Fruit fly (Drosophila melanogaster) S2 (cell line): Measurements from ENCODE around the gene udt.

Experiments
- CG8478 ChIP-seq: fragments of >200 bp; optimal IDR thresholded peaks from 2 replicates; lab custom pipeline; 2018
- CTCF ChIP-seq, 2 experiments: fragments of >200 bp; optimal IDR thresholded peaks; 2 replicates each; lab custom pipeline; 2018

DNA sequence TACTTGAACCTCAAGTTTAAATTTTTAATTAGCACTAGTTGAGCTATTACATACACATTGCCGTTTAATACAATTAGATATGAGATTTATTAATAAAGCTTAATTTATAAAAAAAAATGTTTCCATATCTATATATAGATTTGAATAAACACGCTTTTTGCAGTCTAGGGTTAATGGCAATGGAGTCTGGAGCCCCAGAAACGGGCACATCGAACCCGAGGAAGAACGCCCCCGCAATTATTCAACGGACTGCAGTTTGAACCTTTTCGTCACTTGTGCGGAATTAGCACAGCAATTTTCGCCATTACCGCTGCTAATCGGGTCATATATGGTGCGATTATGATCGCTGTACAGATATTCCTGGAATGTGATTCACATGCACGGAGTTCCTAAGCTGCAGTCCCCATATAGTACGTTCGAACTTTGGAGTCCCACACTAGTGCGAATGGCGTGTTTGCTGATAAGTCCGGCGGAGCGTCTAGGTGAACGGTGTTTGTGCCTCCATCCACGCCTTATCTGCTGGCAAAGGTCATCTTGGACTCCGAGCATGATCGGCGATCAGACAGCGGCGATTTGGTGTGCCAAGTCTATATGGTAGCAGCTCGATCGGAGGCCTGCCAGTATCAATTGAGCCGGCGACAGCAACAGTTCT is 685 bp upstream of the udt start, which contains the start of gene Lsd-1:
- TF ChIP-seq CG8478 (lab: Kevin White, UChicago) (no peak), CTCF (optimal IDR thresholded peaks at IDR 0.05; lab: Kevin White, UChicago) (no peak)
